Fruit fly (Drosophila melanogaster) whole organism, embryonic: ENCODE data around the gene RluA-1.
A peak's percentile ranks its signal among the peaks of the same experiment; 100 is the strongest.

Experiments used
- ATbp ChIP-seq: fragments of 200-800 bp; sonication (Bioruptor generic); optimal IDR thresholded peaks from 2 replicates; lab custom pipeline; 2017; ENCODE audit warnings: missing biosample characterization, mild to moderate bottlenecking, missing genetic modification characterization, missing genetic modification reagents
- Antp ChIP-seq: fragments of 200-800 bp; sonication (Bioruptor generic); optimal IDR thresholded peaks from 3 replicates; lab custom pipeline; 2016; ENCODE audit warnings: missing biosample characterization, missing genetic modification characterization
- Asciz ChIP-seq: fragments of 200-800 bp; sonication (Bioruptor generic); optimal IDR thresholded peaks from 2 replicates; lab custom pipeline; 2017; ENCODE audit warnings: missing biosample characterization, mild to moderate bottlenecking, missing genetic modification characterization, missing genetic modification reagents
- Bteb2 ChIP-seq: fragments of 200-800 bp; sonication (Bioruptor generic); optimal IDR thresholded peaks from 2 replicates; lab custom pipeline; 2016; ENCODE audit warnings: missing biosample characterization, missing genetic modification characterization
- CG11398 ChIP-seq: fragments of 200-800 bp; sonication (Bioruptor generic); optimal IDR thresholded peaks from 2 replicates; lab custom pipeline; 2016; ENCODE audit warnings: missing biosample characterization, missing genetic modification characterization
- CG12769 ChIP-seq: fragments of 200-800 bp; sonication (Bioruptor generic); optimal IDR thresholded peaks from 2 replicates; lab custom pipeline; 2019; ENCODE audit warnings: missing biosample characterization, mild to moderate bottlenecking, missing genetic modification characterization, moderate library complexity
- CG13296 ChIP-seq: fragments of 200-800 bp; sonication (Bioruptor generic); optimal IDR thresholded peaks from 3 replicates; lab custom pipeline; 2018; ENCODE audit warnings: missing biosample characterization, mild to moderate bottlenecking, missing genetic modification characterization
- CG14441 ChIP-seq: fragments of 200-800 bp; sonication (Bioruptor generic); IDR thresholded peaks from 2 replicates; pipeline ENCODE4 v1.3.6; 2022; ENCODE audit warnings: missing biosample characterization, missing genetic modification characterization
- CG16815 ChIP-seq: fragments of 200-800 bp; sonication (Bioruptor generic); optimal IDR thresholded peaks from 3 replicates; lab custom pipeline; 2017; ENCODE audit warnings: missing biosample characterization, mild to moderate bottlenecking, missing genetic modification characterization
- CG18619 ChIP-seq: fragments of 200-800 bp; sonication (Bioruptor generic); optimal IDR thresholded peaks from 3 replicates; lab custom pipeline; 2017; ENCODE audit warnings: missing biosample characterization, mild to moderate bottlenecking, missing genetic modification characterization
- CG2678 ChIP-seq: fragments of 200-800 bp; sonication (Bioruptor generic); optimal IDR thresholded peaks from 3 replicates; lab custom pipeline; 2019; ENCODE audit warnings: missing biosample characterization, mild to moderate bottlenecking, missing genetic modification characterization, moderate library complexity
- CG2875 ChIP-seq: fragments of 200-800 bp; sonication (Bioruptor generic); optimal IDR thresholded peaks from 2 replicates; lab custom pipeline; 2017; ENCODE audit warnings: missing biosample characterization, mild to moderate bottlenecking, missing genetic modification characterization, missing genetic modification reagents
- CG2889 ChIP-seq: fragments of 200-800 bp; sonication (Bioruptor generic); IDR thresholded peaks from 3 replicates; pipeline ENCODE4 v1.3.6; 2022; ENCODE audit warnings: missing biosample characterization, missing genetic modification characterization
- CG30020 ChIP-seq: fragments of 200-800 bp; optimal IDR thresholded peaks from 2 replicates; lab custom pipeline; 2019; ENCODE audit warnings: missing biosample characterization, mild to moderate bottlenecking, missing genetic modification characterization, moderate library complexity
- CG31441 ChIP-seq: fragments of 200-800 bp; sonication (Bioruptor generic); IDR thresholded peaks from 2 replicates; pipeline ENCODE4 v1.3.6; 2022; ENCODE audit warnings: missing biosample characterization, missing genetic modification characterization
- CG4707 ChIP-seq: fragments of 200-800 bp; sonication (Bioruptor generic); optimal IDR thresholded peaks from 2 replicates; lab custom pipeline; 2018; ENCODE audit warnings: missing biosample characterization, mild to moderate bottlenecking, missing genetic modification characterization, moderate library complexity
- CG7357 ChIP-seq: fragments of 200-800 bp; sonication (Bioruptor generic); IDR thresholded peaks from 3 replicates; pipeline ENCODE4 v1.3.6; 2022; ENCODE audit warnings: missing biosample characterization, missing genetic modification characterization
- CG8281 ChIP-seq: fragments of 200-800 bp; sonication (Bioruptor generic); optimal IDR thresholded peaks from 2 replicates; lab custom pipeline; 2018; ENCODE audit warnings: missing biosample characterization, mild to moderate bottlenecking, missing genetic modification characterization, moderate library complexity
- CG8944 ChIP-seq: fragments of 200-800 bp; sonication (Bioruptor generic); optimal IDR thresholded peaks from 3 replicates; lab custom pipeline; 2016; ENCODE audit warnings: missing biosample characterization, missing genetic modification characterization
- CG9817 ChIP-seq: fragments of 200-800 bp; sonication (Bioruptor generic); optimal IDR thresholded peaks from 2 replicates; lab custom pipeline; 2018; ENCODE audit warnings: missing biosample characterization, mild to moderate bottlenecking, missing genetic modification characterization, moderate library complexity
- Dfd ChIP-seq, 2 experiments: fragments of >200 bp; optimal IDR thresholded peaks; 2 replicates each; lab custom pipeline; 2017; ENCODE audit warnings: missing biosample characterization in 2 of 2, missing genetic modification characterization in 2 of 2
- Doc3 ChIP-seq: fragments of 200-800 bp; sonication (Bioruptor generic); IDR thresholded peaks from 3 replicates; pipeline ENCODE4 v1.3.6; 2022; ENCODE audit warnings: missing biosample characterization, missing genetic modification characterization; ENCODE audit not compliant: partially characterized antibody
- Gug ChIP-seq: fragments of 200-800 bp; sonication (Bioruptor generic); IDR thresholded peaks from 4 replicates; pipeline ENCODE4 v1.3.6; 2022; ENCODE audit warnings: missing biosample characterization, missing genetic modification characterization
- H15 ChIP-seq: fragments of 200-800 bp; sonication (Bioruptor generic); IDR thresholded peaks from 3 replicates; pipeline ENCODE4 v1.3.6; 2022; ENCODE audit warnings: missing biosample characterization, missing genetic modification characterization
- HLH54F ChIP-seq: fragments of 200-800 bp; sonication (Bioruptor generic); optimal IDR thresholded peaks from 3 replicates; lab custom pipeline; 2016; ENCODE audit warnings: missing biosample characterization, missing genetic modification characterization
- HLHmδ ChIP-seq: fragments of 200-800 bp; sonication (Bioruptor generic); optimal IDR thresholded peaks from 2 replicates; lab custom pipeline; 2018; ENCODE audit warnings: missing biosample characterization, mild to moderate bottlenecking, missing genetic modification characterization, moderate library complexity
- MESR4 ChIP-seq: fragments of 200-800 bp; sonication (Bioruptor generic); optimal IDR thresholded peaks from 2 replicates; lab custom pipeline; 2018; ENCODE audit warnings: missing biosample characterization, mild to moderate bottlenecking, missing genetic modification characterization, moderate library complexity
- Side ChIP-seq: fragments of 200-800 bp; sonication (Bioruptor generic); optimal IDR thresholded peaks from 2 replicates; lab custom pipeline; 2016; ENCODE audit warnings: missing biosample characterization, missing genetic modification characterization
- TFAM ChIP-seq: fragments of 200-800 bp; sonication (Bioruptor generic); optimal IDR thresholded peaks from 2 replicates; lab custom pipeline; 2017; ENCODE audit warnings: missing biosample characterization, missing genetic modification characterization, inconsistent platforms
- ac ChIP-seq: fragments of 200-800 bp; sonication (Bioruptor generic); optimal IDR thresholded peaks from 3 replicates; lab custom pipeline; 2017; ENCODE audit warnings: missing biosample characterization, mild to moderate bottlenecking, missing genetic modification characterization
- cas ChIP-seq: fragments of 200-800 bp; sonication (Bioruptor generic); IDR thresholded peaks from 2 replicates; pipeline ENCODE4 v1.3.6; 2022; ENCODE audit warnings: missing biosample characterization, missing genetic modification characterization
- ci ChIP-seq: fragments of 200-800 bp; sonication (Bioruptor generic); IDR thresholded peaks from 3 replicates; pipeline ENCODE4 v1.3.6; 2022; ENCODE audit warnings: missing biosample characterization, missing genetic modification characterization
- corto ChIP-seq: fragments of 200-800 bp; sonication (Bioruptor generic); optimal IDR thresholded peaks from 2 replicates; lab custom pipeline; 2016; ENCODE audit warnings: missing biosample characterization, mild to moderate bottlenecking, missing genetic modification characterization, moderate library complexity
- fd102C ChIP-seq: fragments of 200-800 bp; sonication (Bioruptor generic); optimal IDR thresholded peaks from 2 replicates; lab custom pipeline; 2018; ENCODE audit warnings: missing biosample characterization, mild to moderate bottlenecking, missing genetic modification characterization, moderate library complexity
- gcm2 ChIP-seq: fragments of 200-800 bp; sonication (Bioruptor generic); optimal IDR thresholded peaks from 2 replicates; lab custom pipeline; 2016; ENCODE audit warnings: missing biosample characterization, missing genetic modification characterization
- gsb ChIP-seq: fragments of 200-800 bp; sonication (Bioruptor generic); IDR thresholded peaks from 2 replicates; pipeline ENCODE4 v1.3.6; 2022; ENCODE audit warnings: missing biosample characterization, missing genetic modification characterization
- gt ChIP-seq: fragments of 200-800 bp; sonication (Bioruptor generic); IDR thresholded peaks from 2 replicates; pipeline ENCODE4 v1.3.6; 2022; ENCODE audit warnings: missing biosample characterization, missing genetic modification characterization
- ham ChIP-seq: fragments of 200-800 bp; sonication (Bioruptor generic); IDR thresholded peaks from 2 replicates; pipeline ENCODE4 v1.3.6; 2022; ENCODE audit warnings: missing biosample characterization, missing genetic modification characterization
- ind ChIP-seq: fragments of 200-800 bp; sonication (Bioruptor generic); optimal IDR thresholded peaks from 3 replicates; lab custom pipeline; 2016; ENCODE audit warnings: missing biosample characterization, missing genetic modification characterization
- peb ChIP-seq: fragments of 200-800 bp; sonication (Bioruptor generic); IDR thresholded peaks from 2 replicates; pipeline ENCODE4 v1.3.6; 2022; ENCODE audit warnings: missing biosample characterization, missing genetic modification characterization
- pho ChIP-seq: fragments of 200-800 bp; sonication (Bioruptor generic); optimal IDR thresholded peaks from 2 replicates; lab custom pipeline; 2016; ENCODE audit warnings: missing biosample characterization, missing genetic modification characterization
- sens ChIP-seq: fragments of 200-800 bp; sonication (Bioruptor generic); peaks from one replicate; lab custom pipeline; 2016; ENCODE audit warnings: missing biosample characterization, missing genetic modification characterization
- sisA ChIP-seq: fragments of 200-800 bp; sonication (Bioruptor generic); IDR thresholded peaks from 2 replicates; pipeline ENCODE4 v1.3.6; 2022; ENCODE audit warnings: missing biosample characterization, missing genetic modification characterization
- sqz ChIP-seq: fragments of 200-800 bp; sonication (Bioruptor generic); optimal IDR thresholded peaks from 3 replicates; lab custom pipeline; 2018; ENCODE audit warnings: missing biosample characterization, mild to moderate bottlenecking, missing genetic modification characterization
- sug ChIP-seq: fragments of 200-800 bp; optimal IDR thresholded peaks from 2 replicates; lab custom pipeline; 2019; ENCODE audit warnings: missing biosample characterization, mild to moderate bottlenecking, missing genetic modification characterization, moderate library complexity
- vnd ChIP-seq: fragments of 200-800 bp; sonication (Bioruptor generic); IDR thresholded peaks from 3 replicates; pipeline ENCODE4 v1.3.6; 2022; ENCODE audit warnings: missing biosample characterization, missing genetic modification characterization; ENCODE audit not compliant: partially characterized antibody
- wdn ChIP-seq: fragments of 200-800 bp; sonication (Bioruptor generic); IDR thresholded peaks from 2 replicates; pipeline ENCODE4 v1.3.6; 2022; ENCODE audit warnings: missing biosample characterization, missing genetic modification characterization

RluA-1 gene

DNA sequence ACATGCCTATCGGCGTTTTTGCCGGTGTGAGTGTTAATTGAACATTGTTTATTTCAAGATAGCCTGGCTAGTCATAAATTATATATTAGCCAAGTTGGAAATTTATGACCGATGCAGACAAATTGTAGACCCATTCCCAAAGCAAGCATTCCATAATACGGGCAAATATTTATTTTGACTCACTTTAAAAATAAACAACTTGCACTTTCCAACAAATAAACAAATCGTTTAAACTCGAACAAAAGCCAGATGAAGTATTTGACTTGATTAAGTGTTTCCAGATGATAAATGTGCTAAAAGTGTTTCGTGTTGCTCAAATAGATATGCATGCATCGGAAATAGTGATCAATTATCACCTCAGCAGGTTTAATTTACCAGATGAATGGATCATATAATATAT is 21.3 kb upstream of the RluA-1 start:
- TF ChIP-seq ATbp (GFP tag; lab: Kevin White, UChicago) (no peak), gt (GFP tag; lab: Robert Waterston, UW) (no peak), sens (GFP tag; lab: Kevin White, UChicago) (peak; percentile 63), gcm2 (no peak), Asciz (GFP tag; lab: Kevin White, UChicago) (peak; percentile 40)

dm6 chr2L:10491354-10491753 is 17.2 kb upstream of the RluA-1 start, which contains the start of gene CG13144:
Gene CG13144 (minus strand): TSS chr2L:10491454.
- TF ChIP-seq gsb (GFP tag; lab: Robert Waterston, UW) (0 out of 2 replicates have a peak, but pooled peaks have one; percentile 29), corto (GFP tag; lab: Kevin White, UChicago) (no peak), ci (GFP tag; lab: Robert Waterston, UW) (0 out of 3 replicates have a peak, but pooled peaks have one; percentile 41)

- no peak for TF ChIP-seq pho (GFP tag; lab: Kevin White, UChicago)
- TF ChIP-seq CG18619 (GFP tag; lab: Kevin White, UChicago), result no peak
- TF ChIP-seq peb (GFP tag; lab: Robert Waterston, UW), result no peak
- no peak for TF ChIP-seq fd102C (GFP tag; lab: Kevin White, UChicago)
- peak; percentile 65 for TF ChIP-seq CG30020 (tag; lab: Kevin White, UChicago)
- no peak for TF ChIP-seq CG2875
- TF ChIP-seq ham (GFP tag; lab: Robert Waterston, UW), result no peak
- no peak for TF ChIP-seq TFAM
- peak; percentile 21; the same call in 1 of the 2 replicates for TF ChIP-seq sisA (GFP tag; lab: Robert Waterston, UW)
- TF ChIP-seq CG9817, result no peak
- TF ChIP-seq H15 (GFP tag; lab: Robert Waterston, UW), result no peak
- no peak for TF ChIP-seq HLHmδ (GFP tag; lab: Kevin White, UChicago)
- no peak for TF ChIP-seq CG16815 (GFP tag; lab: Kevin White, UChicago)
- no peak for TF ChIP-seq sug (tag; lab: Kevin White, UChicago)
- TF ChIP-seq CG2678 (tag; lab: Kevin White, UChicago), result no peak
- TF ChIP-seq CG13296, result no peak
- no peak for TF ChIP-seq CG2889
- TF ChIP-seq Antp, result no peak
- no peak for TF ChIP-seq CG11398 (GFP tag; lab: Kevin White, UChicago)
- TF ChIP-seq ind, result no peak
- no peak for TF ChIP-seq CG8281 (tag; lab: Kevin White, UChicago)
- peak; percentile 31 for TF ChIP-seq MESR4 (GFP tag; lab: Kevin White, UChicago)
- no peak for TF ChIP-seq ac (GFP tag; lab: Kevin White, UChicago)
- TF ChIP-seq cas (GFP tag; lab: Robert Waterston, UW), result no peak
- TF ChIP-seq CG14441 (GFP tag; lab: Robert Waterston, UW), result peak; percentile 19; the same call in 1 of the 2 replicates
- no peak for TF ChIP-seq wdn
- TF ChIP-seq CG4707, result no peak
- peak; percentile 77; the same call in 2 of the 3 replicates for TF ChIP-seq Doc3
- peak; percentile 68 for TF ChIP-seq vnd (GFP tag; lab: Robert Waterston, UW)
- no peak for TF ChIP-seq CG8944
- no peak for TF ChIP-seq CG31441 (GFP tag; lab: Robert Waterston, UW)
- TF ChIP-seq HLH54F, result no peak
- TF ChIP-seq Dfd (GFP tag; optimal IDR thresholded peaks at IDR 0.05; lab: Kevin White, UChicago), result no peak
- no peak for TF ChIP-seq CG7357 (GFP tag; lab: Robert Waterston, UW)
- no peak for TF ChIP-seq Gug (GFP tag; lab: Robert Waterston, UW)
- TF ChIP-seq CG12769 (tag; lab: Kevin White, UChicago), result no peak
- TF ChIP-seq sqz, result no peak
- peak; percentile 33 for TF ChIP-seq Side
- TF ChIP-seq Bteb2 (GFP tag; lab: Kevin White, UChicago), result no peak
Observed at dm6 chr2L:10488484-10489223, 14.5 kb upstream of the RluA-1 start, which contains the start of the genes Cog4 and CG6144. Gene Cog4 (minus strand): TSS chr2L:10488622. Gene CG6144 (plus strand): TSS chr2L:10488694.
